Worm (Caenorhabditis elegans) whole organism, young adult: ENCODE measurements around the gene C53A5.13.

Source experiments
- F10E7.11 ChIP-seq: sonication (generic microtip); optimal IDR thresholded peaks from 2 replicates; lab custom pipeline; 2017; ENCODE audit warnings: mild to moderate bottlenecking, missing genetic modification characterization, moderate library complexity, missing compliant biosample characterization
- Y56A3A.18 ChIP-seq: fragments of 200-800 bp; sonication (Bioruptor generic); IDR thresholded peaks from 2 replicates; pipeline ENCODE4 v1.3.6; 2022; ENCODE audit warnings: missing genetic modification reagents, missing genetic modification characterization, missing compliant biosample characterization
- bed-2 ChIP-seq: fragments of 200-800 bp; sonication (Bioruptor generic); IDR thresholded peaks from 2 replicates; pipeline ENCODE4 v1.3.6; 2022; ENCODE audit warnings: missing genetic modification reagents, missing genetic modification characterization, missing compliant biosample characterization
- chd-7 ChIP-seq: sonication (generic microtip); optimal IDR thresholded peaks from 2 replicates; lab custom pipeline; 2016; ENCODE audit warnings: mild to moderate bottlenecking, missing genetic modification characterization, moderate library complexity, missing compliant biosample characterization
- ekl-4 ChIP-seq: fragments of 200-800 bp; sonication (Bioruptor generic); IDR thresholded peaks from 2 replicates; pipeline ENCODE4 v1.3.6; 2022; ENCODE audit warnings: missing genetic modification reagents, missing genetic modification characterization, missing compliant biosample characterization
- let-526 ChIP-seq: fragments of 200-800 bp; sonication (Bioruptor generic); IDR thresholded peaks from 2 replicates; pipeline ENCODE4 v1.3.6; 2022; ENCODE audit warnings: missing genetic modification reagents, missing genetic modification characterization, missing compliant biosample characterization
- madf-10 ChIP-seq: sonication (generic microtip); optimal IDR thresholded peaks from 2 replicates; lab custom pipeline; 2016; ENCODE audit warnings: mild to moderate bottlenecking, missing genetic modification characterization, missing compliant biosample characterization
- mxl-1 ChIP-seq: sonication (generic microtip); optimal IDR thresholded peaks from 2 replicates; lab custom pipeline; 2016; ENCODE audit warnings: missing genetic modification characterization, missing compliant biosample characterization
- nhr-120 ChIP-seq: fragments of 200-800 bp; sonication (Bioruptor generic); IDR thresholded peaks from 2 replicates; pipeline ENCODE4 v1.3.6; 2022; ENCODE audit warnings: missing genetic modification characterization, missing compliant biosample characterization
- nhr-27 ChIP-seq: fragments of 200-800 bp; sonication (Bioruptor generic); optimal IDR thresholded peaks from 2 replicates; lab custom pipeline; 2018; ENCODE audit warnings: mild to moderate bottlenecking, missing genetic modification characterization, moderate library complexity, missing compliant biosample characterization
- pbrm-1 ChIP-seq: fragments of 200-800 bp; sonication (Bioruptor generic); IDR thresholded peaks from 2 replicates; pipeline ENCODE4 v1.3.6; 2022; ENCODE audit warnings: missing genetic modification reagents, missing genetic modification characterization, missing compliant biosample characterization
- snpc-1.1 ChIP-seq: sonication (generic microtip); optimal IDR thresholded peaks from 2 replicates; lab custom pipeline; 2017; ENCODE audit warnings: missing genetic modification characterization, mild to moderate bottlenecking, missing compliant biosample characterization, antibody characterized with exemption, moderate library complexity, missing genotype, missing genetic modification reagents; ENCODE audit not compliant: insufficient read depth

DNA sequence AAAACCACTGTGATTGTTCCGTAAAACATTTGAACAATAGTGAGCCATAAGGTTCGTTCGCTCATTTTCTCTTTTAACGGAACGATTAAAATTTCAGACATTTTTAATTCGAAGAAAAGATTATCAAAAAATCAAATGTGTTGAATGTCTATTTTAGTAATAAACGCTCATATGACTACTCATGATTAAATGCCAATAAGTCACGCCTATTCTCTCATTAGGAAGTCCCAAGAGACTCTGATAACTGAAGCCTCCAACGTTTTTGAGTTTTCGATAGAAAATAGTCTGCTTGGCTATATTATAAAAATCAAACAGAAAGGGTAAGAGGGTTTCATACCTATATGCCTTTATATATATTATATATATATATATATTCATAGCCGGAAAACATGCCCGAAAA, 9.5 kb downstream of the C53A5.13 start, which contains the start of gene srg-47:
- TF ChIP-seq Y56A3A.18 (GFP tag; lab: Robert Waterston, UW) (no peak), pbrm-1 (GFP tag; lab: Robert Waterston, UW) (no peak), madf-10 (tag; lab: Kevin White, UChicago) (no peak), bed-2 (GFP tag; lab: Robert Waterston, UW) (no peak), let-526 (GFP tag; lab: Robert Waterston, UW) (no peak), chd-7 (no peak), F10E7.11 (tag; lab: Kevin White, UChicago) (no peak), mxl-1 (tag; lab: Kevin White, UChicago) (no peak), snpc-1.1 (no peak), nhr-27 (tag; lab: Kevin White, UChicago) (no peak), ekl-4 (GFP tag; lab: Robert Waterston, UW) (no peak), nhr-120 (GFP tag; lab: Robert Waterston, UW) (no peak)
